Fruit fly (Drosophila melanogaster) Kc167 (cell line): ENCODE measurements around the gene Shawn.

Experiments used
- Myc ChIP-seq: fragments of >200 bp; optimal IDR thresholded peaks from 2 replicates; lab custom pipeline; 2017; ENCODE audit warnings: missing external identifiers
- Sin3A ChIP-seq: fragments of >200 bp; optimal IDR thresholded peaks from 2 replicates; lab custom pipeline; 2018; ENCODE audit warnings: missing external identifiers
- h ChIP-seq: fragments of >200 bp; optimal IDR thresholded peaks from 3 replicates; lab custom pipeline; 2018; ENCODE audit warnings: missing external identifiers
- insv ChIP-seq: fragments of >200 bp; optimal IDR thresholded peaks from 3 replicates; lab custom pipeline; 2018; ENCODE audit warnings: missing external identifiers
- psq ChIP-seq: fragments of >200 bp; optimal IDR thresholded peaks from 2 replicates; lab custom pipeline; 2017; ENCODE audit warnings: missing external identifiers
- ttk ChIP-seq: sonication (Bioruptor generic); optimal IDR thresholded peaks from 2 replicates; lab custom pipeline; 2017; ENCODE audit warnings: missing external identifiers

Shawn gene

dm6 chrX:19590579-19590978, 20.7 kb upstream of the Shawn start:
- TF ChIP-seq Sin3A (lab: Kevin White, UChicago), result no peak
- TF ChIP-seq h, result no peak
- no peak for TF ChIP-seq insv (lab: Kevin White, UChicago)

- no peak for TF ChIP-seq psq (lab: Kevin White, UChicago)
- no peak for TF ChIP-seq h
- TF ChIP-seq Sin3A (lab: Kevin White, UChicago), result no peak
- no peak for TF ChIP-seq ttk
- no peak for TF ChIP-seq insv (lab: Kevin White, UChicago)
- TF ChIP-seq Myc (lab: Kevin White, UChicago), result no peak
These were observed 19.0 kb upstream of the Shawn start, which contains the start of gene CG14205 for dm6 chrX:19592309-19592708. TSS of gene CG14205 (plus strand) at chrX:19592609.

dm6 chrX:19595862-19596261, 15.5 kb upstream of the Shawn start:
- no peak for TF ChIP-seq Sin3A (lab: Kevin White, UChicago)
- no peak for TF ChIP-seq Myc (lab: Kevin White, UChicago)
- TF ChIP-seq ttk, result no peak
- no peak for TF ChIP-seq h
- TF ChIP-seq insv (lab: Kevin White, UChicago), result no peak
- TF ChIP-seq psq (lab: Kevin White, UChicago), result no peak

dm6 chrX:19597684-19598363, 13.5 kb upstream of the Shawn start, which contains the start of gene RpS10b:
TSS of gene RpS10b (plus strand) at chrX:19598031.
- TF ChIP-seq insv (lab: Kevin White, UChicago), result no peak
- no peak for TF ChIP-seq Myc (lab: Kevin White, UChicago)
- TF ChIP-seq h, result no peak
- no peak for TF ChIP-seq psq (lab: Kevin White, UChicago)
- no peak for TF ChIP-seq Sin3A (lab: Kevin White, UChicago)
- no peak for TF ChIP-seq ttk

dm6 chrX:19598503-19598902, 12.8 kb upstream of the Shawn start:
- no peak for TF ChIP-seq Myc (lab: Kevin White, UChicago)
- TF ChIP-seq ttk, result no peak
- no peak for TF ChIP-seq psq (lab: Kevin White, UChicago)
- TF ChIP-seq Sin3A (lab: Kevin White, UChicago), result no peak
- TF ChIP-seq insv (lab: Kevin White, UChicago), result no peak
- no peak for TF ChIP-seq h

- TF ChIP-seq h, result no peak
- TF ChIP-seq Myc (lab: Kevin White, UChicago), result no peak
- TF ChIP-seq insv (lab: Kevin White, UChicago), result no peak
These were observed 9.7 kb upstream of the Shawn start, which contains the start of gene CG14220 for dm6 chrX:19601644-19602043. TSS of gene CG14220 (minus strand) at chrX:19601851.

- TF ChIP-seq psq (lab: Kevin White, UChicago) (no peak), Myc (lab: Kevin White, UChicago) (no peak), insv (lab: Kevin White, UChicago) (no peak), h (no peak), ttk (no peak), Sin3A (lab: Kevin White, UChicago) (no peak)
These were observed 8.8 kb upstream of the Shawn start for dm6 chrX:19602483-19602882.

- no peak for TF ChIP-seq Myc (lab: Kevin White, UChicago)
- no peak for TF ChIP-seq insv (lab: Kevin White, UChicago)
- TF ChIP-seq Sin3A (lab: Kevin White, UChicago), result no peak
- TF ChIP-seq h, result no peak
- no peak for TF ChIP-seq psq (lab: Kevin White, UChicago)
- no peak for TF ChIP-seq ttk
These were observed 7.4 kb upstream of the Shawn start for dm6 chrX:19603953-19604352.

dm6 chrX:19604997-19605396, 6.3 kb upstream of the Shawn start, which contains the start of gene CG14207:
TSS of gene CG14207 (plus strand) at chrX:19605199.
- TF ChIP-seq Myc (lab: Kevin White, UChicago), result no peak
- TF ChIP-seq h, result no peak
- TF ChIP-seq ttk, result no peak
- no peak for TF ChIP-seq insv (lab: Kevin White, UChicago)
- no peak for TF ChIP-seq psq (lab: Kevin White, UChicago)
- no peak for TF ChIP-seq Sin3A (lab: Kevin White, UChicago)

dm6 chrX:19605915-19606314, 5.4 kb upstream of the Shawn start:
- TF ChIP-seq insv (lab: Kevin White, UChicago), result no peak
- no peak for TF ChIP-seq Myc (lab: Kevin White, UChicago)
- TF ChIP-seq h, result no peak
- TF ChIP-seq ttk, result no peak
- no peak for TF ChIP-seq Sin3A (lab: Kevin White, UChicago)
- no peak for TF ChIP-seq psq (lab: Kevin White, UChicago)

dm6 chrX:19606558-19606957, 4.8 kb upstream of the Shawn start:
- TF ChIP-seq h (no peak), psq (lab: Kevin White, UChicago) (no peak), ttk (no peak), Myc (lab: Kevin White, UChicago) (no peak), insv (lab: Kevin White, UChicago) (no peak), Sin3A (lab: Kevin White, UChicago) (no peak)

dm6 chrX:19606971-19607370, 4.4 kb upstream of the Shawn start:
- no peak for TF ChIP-seq Sin3A (lab: Kevin White, UChicago)
- no peak for TF ChIP-seq insv (lab: Kevin White, UChicago)

dm6 chrX:19608042-19608609, 3.2 kb upstream of the Shawn start:
- TF ChIP-seq psq (lab: Kevin White, UChicago), result no peak
